Fruit fly (Drosophila melanogaster) whole organism, embryonic: Measurements from ENCODE around the gene PCNA2.

Experiments
- ATbp ChIP-seq: fragments of 200-800 bp; sonication (Bioruptor generic); optimal IDR thresholded peaks from 2 replicates; lab custom pipeline; 2017; ENCODE audit warnings: missing biosample characterization, mild to moderate bottlenecking, missing genetic modification characterization, missing genetic modification reagents
- Asciz ChIP-seq: fragments of 200-800 bp; sonication (Bioruptor generic); optimal IDR thresholded peaks from 2 replicates; lab custom pipeline; 2017; ENCODE audit warnings: missing biosample characterization, mild to moderate bottlenecking, missing genetic modification characterization, missing genetic modification reagents
- CG10462 ChIP-seq: fragments of 200-800 bp; sonication (Bioruptor generic); optimal IDR thresholded peaks from 2 replicates; lab custom pipeline; 2016; ENCODE audit warnings: missing biosample characterization, missing genetic modification characterization
- CG11247 ChIP-seq: fragments of 200-800 bp; sonication (Bioruptor generic); IDR thresholded peaks from 2 replicates; pipeline ENCODE4 v1.3.6; 2022; ENCODE audit warnings: missing biosample characterization, missing genetic modification characterization
- CG12104 ChIP-seq: fragments of 200-800 bp; sonication (Bioruptor generic); optimal IDR thresholded peaks from 3 replicates; lab custom pipeline; 2016; ENCODE audit warnings: missing biosample characterization, missing genetic modification characterization
- CG12659 ChIP-seq: fragments of 200-800 bp; sonication (Bioruptor generic); optimal IDR thresholded peaks from 3 replicates; lab custom pipeline; 2017; ENCODE audit warnings: mild to moderate bottlenecking, missing biosample characterization, missing genetic modification reagents, missing genetic modification characterization
- CG14441 ChIP-seq: fragments of 200-800 bp; sonication (Bioruptor generic); IDR thresholded peaks from 2 replicates; pipeline ENCODE4 v1.3.6; 2022; ENCODE audit warnings: missing biosample characterization, missing genetic modification characterization
- CG14710 ChIP-seq: fragments of 200-800 bp; sonication (Bioruptor generic); optimal IDR thresholded peaks from 3 replicates; lab custom pipeline; 2019; ENCODE audit warnings: missing biosample characterization, mild to moderate bottlenecking, missing genetic modification characterization, moderate library complexity
- CG15011 ChIP-seq: fragments of 200-800 bp; sonication (Bioruptor generic); optimal IDR thresholded peaks from 3 replicates; lab custom pipeline; 2018; ENCODE audit warnings: missing biosample characterization, mild to moderate bottlenecking, missing genetic modification characterization
- CG1603 ChIP-seq: fragments of 200-800 bp; sonication (Bioruptor generic); optimal IDR thresholded peaks from 2 replicates; lab custom pipeline; 2019; ENCODE audit warnings: missing biosample characterization, mild to moderate bottlenecking, missing genetic modification characterization, moderate library complexity
- CG1792 ChIP-seq: fragments of 200-800 bp; sonication (Bioruptor generic); optimal IDR thresholded peaks from 2 replicates; lab custom pipeline; 2016; ENCODE audit warnings: missing biosample characterization, missing genetic modification characterization
- CG3065 ChIP-seq: fragments of 200-800 bp; sonication (Bioruptor generic); optimal IDR thresholded peaks from 2 replicates; lab custom pipeline; 2016; ENCODE audit warnings: missing biosample characterization, missing genetic modification characterization
- CG34422 ChIP-seq: fragments of 200-800 bp; sonication (Bioruptor generic); IDR thresholded peaks from 3 replicates; pipeline ENCODE4 v1.3.6; 2022; ENCODE audit warnings: missing biosample characterization, missing genetic modification characterization
- CG4282 ChIP-seq: fragments of 200-800 bp; sonication (Bioruptor generic); optimal IDR thresholded peaks from 2 replicates; lab custom pipeline; 2016; ENCODE audit warnings: missing biosample characterization, missing genetic modification characterization
- CG4854 ChIP-seq: fragments of 200-800 bp; sonication (Bioruptor generic); optimal IDR thresholded peaks from 2 replicates; lab custom pipeline; 2016; ENCODE audit warnings: missing biosample characterization, missing genetic modification characterization, inconsistent platforms
- CG7839 ChIP-seq: fragments of 200-800 bp; sonication (Bioruptor generic); optimal IDR thresholded peaks from 3 replicates; lab custom pipeline; 2018; ENCODE audit warnings: missing biosample characterization, mild to moderate bottlenecking, missing genetic modification characterization, moderate library complexity
- CG8359 ChIP-seq: fragments of 200-800 bp; sonication (Bioruptor generic); optimal IDR thresholded peaks from 2 replicates; lab custom pipeline; 2017; ENCODE audit warnings: missing biosample characterization, mild to moderate bottlenecking, missing genetic modification characterization, borderline replicate concordance
- Dip2 ChIP-seq: fragments of 200-800 bp; sonication (Bioruptor generic); IDR thresholded peaks from 2 replicates; pipeline ENCODE4 v1.3.6; 2022; ENCODE audit warnings: missing biosample characterization, missing genetic modification characterization
- Dp ChIP-seq: fragments of 200-800 bp; sonication (Bioruptor generic); optimal IDR thresholded peaks from 2 replicates; lab custom pipeline; 2018; ENCODE audit warnings: missing biosample characterization, mild to moderate bottlenecking, missing genetic modification characterization, moderate library complexity
- Elba2 ChIP-seq: fragments of 200-800 bp; sonication (Bioruptor generic); optimal IDR thresholded peaks from 3 replicates; lab custom pipeline; 2016; ENCODE audit warnings: missing biosample characterization, missing genetic modification characterization
- Fer2 ChIP-seq: fragments of 200-800 bp; sonication (Bioruptor generic); optimal IDR thresholded peaks from 2 replicates; lab custom pipeline; 2018; ENCODE audit warnings: missing biosample characterization, mild to moderate bottlenecking, missing genetic modification characterization, moderate library complexity
- HLH3B ChIP-seq: fragments of 200-800 bp; sonication (Bioruptor generic); IDR thresholded peaks from 2 replicates; pipeline ENCODE4 v1.3.6; 2022; ENCODE audit warnings: missing biosample characterization, missing genetic modification characterization
- Hey ChIP-seq: fragments of 200-800 bp; sonication (Bioruptor generic); optimal IDR thresholded peaks from 3 replicates; lab custom pipeline; 2018; ENCODE audit warnings: missing biosample characterization, mild to moderate bottlenecking, missing genetic modification characterization
- HmgD ChIP-seq: fragments of 200-800 bp; sonication (Bioruptor generic); optimal IDR thresholded peaks from 3 replicates; lab custom pipeline; 2016; ENCODE audit warnings: missing biosample characterization, missing genetic modification characterization
- Lim3 ChIP-seq: fragments of 200-800 bp; sonication (Bioruptor generic); IDR thresholded peaks from 2 replicates; pipeline ENCODE4 v1.3.6; 2022; ENCODE audit warnings: missing biosample characterization, missing genetic modification characterization
- Lpt ChIP-seq: fragments of >200 bp; optimal IDR thresholded peaks from 2 replicates; lab custom pipeline; 2018; ENCODE audit warnings: missing biosample characterization, missing genetic modification characterization
- Nf-YC ChIP-seq: fragments of 200-800 bp; optimal IDR thresholded peaks from 3 replicates; lab custom pipeline; 2019; ENCODE audit warnings: missing biosample characterization, mild to moderate bottlenecking, missing genetic modification characterization, moderate library complexity
- Six4 ChIP-seq: fragments of 200-800 bp; sonication (Bioruptor generic); optimal IDR thresholded peaks from 2 replicates; lab custom pipeline; 2016; ENCODE audit warnings: missing biosample characterization, missing genetic modification characterization
- Sox102F ChIP-seq: fragments of 200-800 bp; sonication (Bioruptor generic); optimal IDR thresholded peaks from 2 replicates; lab custom pipeline; 2018; ENCODE audit warnings: missing biosample characterization, mild to moderate bottlenecking, missing genetic modification characterization, moderate library complexity
- TFAM ChIP-seq: fragments of 200-800 bp; sonication (Bioruptor generic); optimal IDR thresholded peaks from 2 replicates; lab custom pipeline; 2017; ENCODE audit warnings: missing biosample characterization, missing genetic modification characterization, inconsistent platforms
- Usf ChIP-seq: fragments of 200-800 bp; sonication (Bioruptor generic); optimal IDR thresholded peaks from 2 replicates; lab custom pipeline; 2017; ENCODE audit warnings: missing genotype, missing biosample characterization, missing genetic modification characterization
- Vsx1 ChIP-seq: fragments of 200-800 bp; sonication (Bioruptor generic); optimal IDR thresholded peaks from 2 replicates; lab custom pipeline; 2017; ENCODE audit warnings: missing biosample characterization, mild to moderate bottlenecking, missing genetic modification characterization, missing genetic modification reagents
- ase ChIP-seq: fragments of 200-800 bp; sonication (Bioruptor generic); IDR thresholded peaks from 3 replicates; pipeline ENCODE4 v1.3.6; 2022; ENCODE audit warnings: missing biosample characterization, missing genetic modification characterization
- crol ChIP-seq: fragments of 200-800 bp; sonication (Bioruptor generic); IDR thresholded peaks from 2 replicates; pipeline ENCODE4 v1.3.6; 2022; ENCODE audit warnings: missing biosample characterization, missing genetic modification characterization
- crp ChIP-seq, 2 experiments: fragments of 200-800 bp; sonication (Bioruptor generic); optimal IDR thresholded peaks; 2 replicates in 1 of 2; 3 replicates in 1 of 2; lab custom pipeline; 2017; ENCODE audit warnings: missing biosample characterization in 2 of 2, missing genetic modification characterization in 2 of 2, mild to moderate bottlenecking in 1 of 2, moderate library complexity in 1 of 2
- fru ChIP-seq: fragments of >200 bp; optimal IDR thresholded peaks from 2 replicates; lab custom pipeline; 2017
- grau ChIP-seq: fragments of 200-800 bp; optimal IDR thresholded peaks from 3 replicates; lab custom pipeline; 2019; ENCODE audit warnings: missing biosample characterization, mild to moderate bottlenecking, missing genetic modification characterization, moderate library complexity
- gsb ChIP-seq: fragments of 200-800 bp; sonication (Bioruptor generic); IDR thresholded peaks from 2 replicates; pipeline ENCODE4 v1.3.6; 2022; ENCODE audit warnings: missing biosample characterization, missing genetic modification characterization
- gt ChIP-seq: fragments of 200-800 bp; sonication (Bioruptor generic); IDR thresholded peaks from 2 replicates; pipeline ENCODE4 v1.3.6; 2022; ENCODE audit warnings: missing biosample characterization, missing genetic modification characterization
- inv ChIP-seq: fragments of 200-800 bp; sonication (Bioruptor generic); IDR thresholded peaks from 2 replicates; pipeline ENCODE4 v1.3.6; 2022; ENCODE audit warnings: missing biosample characterization, missing genetic modification characterization; ENCODE audit not compliant: partially characterized antibody
- maf-S ChIP-seq: fragments of 200-800 bp; sonication (Bioruptor generic); optimal IDR thresholded peaks from 2 replicates; lab custom pipeline; 2016; ENCODE audit warnings: missing biosample characterization, missing genetic modification characterization
- mirr ChIP-seq: fragments of 200-800 bp; sonication (Bioruptor generic); optimal IDR thresholded peaks from 3 replicates; lab custom pipeline; 2018; ENCODE audit warnings: missing biosample characterization, mild to moderate bottlenecking, missing genetic modification characterization
- org-1 ChIP-seq: fragments of 200-800 bp; sonication (Bioruptor generic); optimal IDR thresholded peaks from 2 replicates; lab custom pipeline; 2017; ENCODE audit warnings: missing biosample characterization, missing genetic modification characterization
- p53 ChIP-seq: fragments of 200-800 bp; sonication (Bioruptor generic); optimal IDR thresholded peaks from 2 replicates; lab custom pipeline; 2016; ENCODE audit warnings: missing biosample characterization, missing genetic modification characterization
- pb ChIP-seq: fragments of 200-800 bp; sonication (Bioruptor generic); optimal IDR thresholded peaks from 3 replicates; lab custom pipeline; 2016; ENCODE audit warnings: missing biosample characterization, missing genetic modification characterization
- run ChIP-seq: fragments of 200-800 bp; sonication (Bioruptor generic); optimal IDR thresholded peaks from 3 replicates; lab custom pipeline; 2018; ENCODE audit warnings: missing biosample characterization, mild to moderate bottlenecking, missing genetic modification characterization
- sna ChIP-seq: fragments of 200-800 bp; sonication (Bioruptor generic); IDR thresholded peaks from 2 replicates; pipeline ENCODE4 v1.3.6; 2022; ENCODE audit warnings: missing biosample characterization, missing genetic modification characterization; ENCODE audit not compliant: partially characterized antibody
- tna ChIP-seq: fragments of 200-800 bp; sonication (Bioruptor generic); IDR thresholded peaks from 2 replicates; pipeline ENCODE4 v1.3.6; 2022; ENCODE audit warnings: missing biosample characterization, missing genetic modification characterization; ENCODE audit not compliant: partially characterized antibody
- unc-4 ChIP-seq: fragments of 200-800 bp; sonication (Bioruptor generic); IDR thresholded peaks from 2 replicates; pipeline ENCODE4 v1.3.6; 2022; ENCODE audit warnings: missing biosample characterization, missing genetic modification characterization; ENCODE audit not compliant: partially characterized antibody

The PCNA2 gene

dm6 chr2L:19546869-19547710 is 36.7 kb downstream of the PCNA2 start, which contains the start of gene CG10337 (continued):
- TF ChIP-seq grau (peak; percentile 64), mirr (GFP tag; lab: Kevin White, UChicago) (peak; percentile 42), Sox102F (GFP tag; lab: Kevin White, UChicago) (peak; percentile 57), Nf-YC (tag; lab: Kevin White, UChicago) (peak; percentile 28), inv (GFP tag; lab: Robert Waterston, UW) (no peak), CG3065 (GFP tag; lab: Kevin White, UChicago) (no peak), gsb (no peak; the same call in 1 of the 2 replicates), CG15011 (GFP tag; lab: Kevin White, UChicago) (peak; percentile 69), org-1 (GFP tag; lab: Kevin White, UChicago) (peak; percentile 72), Fer2 (tag; lab: Kevin White, UChicago) (no peak), p53 (GFP tag; lab: Kevin White, UChicago) (no peak), CG12104 (peak; percentile 7), CG12659 (GFP tag; lab: Kevin White, UChicago) (peak; percentile 68), Asciz (GFP tag; lab: Kevin White, UChicago) (peak; percentile 36), Dp (GFP tag; lab: Kevin White, UChicago) (no peak), Usf (GFP tag; lab: Kevin White, UChicago) (no peak), run (tag; lab: Kevin White, UChicago) (no peak), CG4854 (GFP tag; lab: Kevin White, UChicago) (no peak), fru (no peak), CG1792 (no peak), ase (no peak), maf-S (GFP tag; lab: Kevin White, UChicago) (no peak), pb (GFP tag; lab: Kevin White, UChicago) (no peak), CG14710 (tag; lab: Kevin White, UChicago) (peak; percentile 25), TFAM (GFP tag; lab: Kevin White, UChicago) (no peak), tna (no peak), sna (GFP tag; lab: Robert Waterston, UW) (no peak), ATbp (GFP tag; lab: Kevin White, UChicago) (peak; percentile 29), crol (GFP tag; lab: Robert Waterston, UW) (no peak), Elba2 (no peak), gt (GFP tag; lab: Robert Waterston, UW) (no peak), CG4282 (GFP tag; lab: Kevin White, UChicago) (no peak), CG34422 (GFP tag; lab: Robert Waterston, UW) (no peak), crp (GFP tag; optimal IDR thresholded peaks at IDR 0.05; lab: Kevin White, UChicago) (peak in 1 of 2 experiments; percentile 57), CG1603 (tag; lab: Kevin White, UChicago) (peak; percentile 32), HLH3B (peak; percentile 36; the same call in 1 of the 2 replicates), Dip2 (GFP tag; lab: Robert Waterston, UW) (no peak), Lpt (no peak), Vsx1 (GFP tag; lab: Kevin White, UChicago) (peak; percentile 22), unc-4 (GFP tag; lab: Robert Waterston, UW) (no peak), CG11247 (no peak), CG14441 (GFP tag; lab: Robert Waterston, UW) (peak; percentile 54; the same call in 1 of the 2 replicates), CG7839 (tag; lab: Kevin White, UChicago) (peak; percentile 40), HmgD (GFP tag; lab: Kevin White, UChicago) (no peak), Hey (tag; lab: Kevin White, UChicago) (no peak), Six4 (peak; percentile 18), Lim3 (GFP tag; lab: Robert Waterston, UW) (no peak), CG10462 (no peak), CG8359 (GFP tag; lab: Kevin White, UChicago) (no peak)
